Fruit fly (Drosophila melanogaster) whole organism, adult: ENCODE measurements around the gene CG8813.

Experiments
- Clk ChIP-seq: fragments of 200-800 bp; sonication (Bioruptor generic); optimal IDR thresholded peaks from 2 replicates; lab custom pipeline; 2017; ENCODE audit warnings: missing biosample characterization, missing genetic modification characterization
- cnc ChIP-seq, 2 experiments: fragments of >200 bp; optimal IDR thresholded peaks; 2 replicates each; lab custom pipeline; 2017
- ovo ChIP-seq: fragments of 200-800 bp; sonication (Bioruptor generic); optimal IDR thresholded peaks from 2 replicates; lab custom pipeline; 2016; ENCODE audit warnings: missing biosample characterization, missing genetic modification characterization

- no peak for TF ChIP-seq cnc (optimal IDR thresholded peaks at IDR 0.05; lab: Kevin White, UChicago)
- no peak for TF ChIP-seq Clk
- no peak for TF ChIP-seq ovo (GFP tag; lab: Kevin White, UChicago)
Measured at dm6 chr2L:2905051-2905446, 35.6 kb downstream of the CG8813 start.
